Worm (Caenorhabditis elegans): Measurements from ENCODE around the gene fbxa-167.

DNA sequence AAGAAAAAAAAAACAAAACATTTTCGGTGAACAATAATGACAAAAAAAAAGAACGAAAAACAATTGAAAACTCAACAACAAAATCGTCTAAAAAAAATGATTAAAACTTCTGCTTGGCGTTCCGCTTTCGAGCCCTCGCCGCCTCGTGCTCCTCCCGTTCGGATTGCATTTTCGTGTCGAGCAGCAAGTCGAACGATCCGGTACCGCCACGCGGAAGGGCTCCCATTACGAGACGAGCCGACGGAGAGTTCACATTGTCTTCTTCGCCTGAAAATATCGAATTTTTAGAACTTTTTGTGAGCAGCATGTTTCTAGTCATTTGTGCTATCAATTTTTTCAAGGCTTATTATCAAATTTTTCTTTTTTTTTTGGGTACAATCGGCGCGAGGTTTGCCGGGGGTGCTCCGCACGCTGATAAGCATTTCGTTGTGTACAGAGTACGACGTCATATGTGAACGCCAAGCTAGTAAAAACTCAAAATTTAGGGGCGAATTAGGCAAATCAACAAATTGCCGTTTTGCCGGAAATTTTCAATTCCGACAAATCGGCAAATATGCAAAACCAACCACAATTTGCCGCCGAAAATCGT, 29.5 kb downstream of the fbxa-167 start:
- TF ChIP-seq unc-62 (GFP tag; optimal IDR thresholded peaks at IDR 0.05) (no peak), mab-5 (tag; optimal IDR thresholded peaks at IDR 0.05) (no peak), nhr-28 (tag; optimal IDR thresholded peaks at IDR 0.05) (no peak), elt-3 (tag; optimal IDR thresholded peaks at IDR 0.05) (no peak), ham-2 (GFP tag; optimal IDR thresholded peaks at IDR 0.05) (no peak), ztf-11 (tag; optimal IDR thresholded peaks at IDR 0.05) (no peak), mep-1 (tag; optimal IDR thresholded peaks at IDR 0.05) (no peak), ceh-39 (tag; optimal IDR thresholded peaks at IDR 0.05) (no peak), unc-39 (tag; optimal IDR thresholded peaks at IDR 0.05) (no peak), lsy-2 (tag; optimal IDR thresholded peaks at IDR 0.05) (no peak), blmp-1 (tag; optimal IDR thresholded peaks at IDR 0.05) (no peak)

Measured in whole organism, mixed stage, embryonic.